Worm (Caenorhabditis elegans) whole organism, L4 larva: ENCODE measurements around the gene B0432.14.

ENCODE experiments used
- D1046.2 ChIP-seq: fragments of 200-800 bp; sonication (Bioruptor generic); IDR thresholded peaks from 2 replicates; pipeline ENCODE4 v1.3.6; 2022; ENCODE audit warnings: missing genetic modification characterization, missing compliant biosample characterization
- F44E2.7 ChIP-seq: fragments of 200-800 bp; sonication (Bioruptor generic); IDR thresholded peaks from 2 replicates; pipeline ENCODE4 v2.1.2; 2022; ENCODE audit warnings: missing genetic modification characterization, missing compliant biosample characterization
- F49E8.2 ChIP-seq: sonication (generic microtip); optimal IDR thresholded peaks from 2 replicates; lab custom pipeline; 2016; ENCODE audit warnings: missing compliant biosample characterization, mild to moderate bottlenecking, missing genetic modification characterization, borderline replicate concordance
- T20F7.1 ChIP-seq: fragments of 200-800 bp; sonication (Bioruptor generic); optimal IDR thresholded peaks from 2 replicates; lab custom pipeline; 2018; ENCODE audit warnings: mild to moderate bottlenecking, missing genetic modification characterization, missing compliant biosample characterization
- Y105C5A.15 ChIP-seq: fragments of 200-800 bp; sonication (Bioruptor generic); IDR thresholded peaks from 2 replicates; pipeline ENCODE4 v1.3.6; 2022; ENCODE audit warnings: missing genetic modification characterization, missing compliant biosample characterization
- Y48G9A.11 ChIP-seq: fragments of 200-800 bp; sonication (Bioruptor generic); IDR thresholded peaks from 2 replicates; pipeline ENCODE4 v1.3.6; 2022; ENCODE audit warnings: missing genetic modification reagents, missing genetic modification characterization, missing compliant biosample characterization
- Y5F2A.4 ChIP-seq: fragments of 200-800 bp; sonication (Bioruptor generic); optimal IDR thresholded peaks from 2 replicates; lab custom pipeline; 2018; ENCODE audit warnings: mild to moderate bottlenecking, missing genetic modification characterization, missing compliant biosample characterization
- Y75B8A.6 ChIP-seq: fragments of 200-800 bp; sonication (Bioruptor generic); IDR thresholded peaks from 2 replicates; pipeline ENCODE4 v1.3.6; 2022; ENCODE audit warnings: missing genetic modification reagents, missing genetic modification characterization, missing compliant biosample characterization
- ZK546.5 ChIP-seq, 2 experiments: sonication (generic microtip); optimal IDR thresholded peaks; 2 replicates each; lab custom pipeline; 2017; ENCODE audit warnings: missing biosample characterization in 2 of 2, missing genetic modification characterization in 2 of 2
- ama-1 ChIP-seq: fragments of 150-350 bp; optimal IDR thresholded peaks from 2 replicates; lab custom pipeline; 2014; ENCODE audit warnings: inconsistent platforms, mixed read lengths
- arid-1 ChIP-seq: fragments of 200-800 bp; sonication (Bioruptor generic); conservative IDR thresholded peaks from 2 replicates; pipeline ENCODE4 v1.3.6; 2022; ENCODE audit warnings: missing genetic modification reagents, missing genetic modification characterization, missing compliant biosample characterization
- attf-4 ChIP-seq: sonication (generic microtip); optimal IDR thresholded peaks from 3 replicates; lab custom pipeline; 2017; ENCODE audit warnings: missing biosample characterization, missing genetic modification characterization
- ceh-20 ChIP-seq: fragments of 200-800 bp; sonication (Bioruptor generic); IDR thresholded peaks from 2 replicates; pipeline ENCODE4 v1.3.6; 2022; ENCODE audit warnings: missing genetic modification reagents, missing genetic modification characterization, missing compliant biosample characterization
- ceh-32 ChIP-seq: sonication (generic microtip); optimal IDR thresholded peaks from 2 replicates; lab custom pipeline; 2016; ENCODE audit warnings: mild to moderate bottlenecking, missing genetic modification characterization, missing compliant biosample characterization; ENCODE audit not compliant: poor library complexity
- ceh-62 ChIP-seq: sonication (generic microtip); optimal IDR thresholded peaks from 2 replicates; lab custom pipeline; 2017; ENCODE audit warnings: missing biosample characterization, missing genetic modification characterization
- ces-1 ChIP-seq: fragments of 150-350 bp; sonication (generic microtip); optimal IDR thresholded peaks from 4 replicates; lab custom pipeline; 2014; ENCODE audit warnings: missing biosample characterization, missing genetic modification reagents, missing genetic modification characterization
- ctbp-1 ChIP-seq: fragments of 200-800 bp; sonication (Bioruptor generic); IDR thresholded peaks from 2 replicates; pipeline ENCODE4 v1.3.6; 2022; ENCODE audit warnings: missing genetic modification reagents, missing genetic modification characterization, missing compliant biosample characterization
- daf-12 ChIP-seq: fragments of 150-350 bp; optimal IDR thresholded peaks from 2 replicates; lab custom pipeline; 2014; ENCODE audit warnings: missing biosample characterization, missing genetic modification reagents, missing genetic modification characterization
- daf-19 ChIP-seq: fragments of 200-800 bp; sonication (Bioruptor generic); conservative IDR thresholded peaks from 2 replicates; pipeline ENCODE4 v1.3.6; 2022; ENCODE audit warnings: missing genetic modification characterization, missing compliant biosample characterization
- dmd-6 ChIP-seq: fragments of 200-800 bp; sonication (Bioruptor generic); IDR thresholded peaks from 2 replicates; pipeline ENCODE4 v1.3.6; 2022; ENCODE audit warnings: missing genetic modification reagents, missing genetic modification characterization, missing compliant biosample characterization
- dmd-9 ChIP-seq: fragments of 200-800 bp; sonication (Bioruptor generic); IDR thresholded peaks from 2 replicates; pipeline ENCODE4 v1.3.6; 2022; ENCODE audit warnings: missing genetic modification reagents, missing genetic modification characterization, missing compliant biosample characterization
- dpl-1 ChIP-seq: fragments of 150-350 bp; optimal IDR thresholded peaks from 2 replicates; lab custom pipeline; 2014; ENCODE audit warnings: missing biosample characterization, missing genetic modification reagents, missing genetic modification characterization
- dve-1 ChIP-seq: sonication (generic microtip); optimal IDR thresholded peaks from 2 replicates; lab custom pipeline; 2017; ENCODE audit warnings: antibody characterized with exemption, mild to moderate bottlenecking, missing genetic modification characterization, missing compliant biosample characterization; ENCODE audit not compliant: insufficient read depth
- egl-27 ChIP-seq: sonication (generic microtip); optimal IDR thresholded peaks from 3 replicates; lab custom pipeline; 2017; ENCODE audit warnings: missing biosample characterization, missing genetic modification reagents, missing genetic modification characterization
- hlh-11 ChIP-seq: fragments of 200-800 bp; sonication (Bioruptor generic); optimal IDR thresholded peaks from 2 replicates; lab custom pipeline; 2018; ENCODE audit warnings: mild to moderate bottlenecking, missing genetic modification characterization, missing compliant biosample characterization
- hmg-1.1 ChIP-seq: fragments of 200-800 bp; sonication (Bioruptor generic); IDR thresholded peaks from 2 replicates; pipeline ENCODE4 v1.3.6; 2022; ENCODE audit warnings: missing genetic modification reagents, missing genetic modification characterization, missing compliant biosample characterization
- lin-1 ChIP-seq: fragments of 200-800 bp; sonication (Bioruptor generic); IDR thresholded peaks from 2 replicates; pipeline ENCODE4 v1.3.6; 2022; ENCODE audit warnings: missing genetic modification reagents, missing genetic modification characterization, missing compliant biosample characterization
- lin-15B ChIP-seq: fragments of 150-350 bp; sonication (generic microtip); optimal IDR thresholded peaks from 3 replicates; lab custom pipeline; 2014; ENCODE audit warnings: missing biosample characterization, missing genetic modification characterization
- lin-38 ChIP-seq: fragments of 200-800 bp; sonication (Bioruptor generic); IDR thresholded peaks from 2 replicates; pipeline ENCODE4 v1.3.6; 2022; ENCODE audit warnings: missing genetic modification reagents, missing genetic modification characterization, missing compliant biosample characterization
- lin-39 ChIP-seq: fragments of 150-350 bp; optimal IDR thresholded peaks from 2 replicates; lab custom pipeline; 2014; ENCODE audit warnings: missing biosample characterization, missing genetic modification reagents, missing genetic modification characterization
- madf-5 ChIP-seq, 2 experiments: fragments of 200-800 bp; sonication (Bioruptor generic); IDR thresholded peaks; 2 replicates each; pipeline ENCODE4 v1.3.6; 2022; ENCODE audit warnings: missing compliant biosample characterization in 2 of 2, missing genetic modification characterization in 2 of 2
- madf-9 ChIP-seq: fragments of 200-800 bp; sonication (Bioruptor generic); conservative IDR thresholded peaks from 2 replicates; pipeline ENCODE4 v1.3.6; 2022; ENCODE audit warnings: missing genetic modification reagents, missing genetic modification characterization, missing compliant biosample characterization
- nhr-11 ChIP-seq: fragments of 150-350 bp; optimal IDR thresholded peaks from 2 replicates; lab custom pipeline; 2014; ENCODE audit warnings: missing biosample characterization, missing genetic modification characterization
- nhr-237 ChIP-seq: sonication (generic microtip); optimal IDR thresholded peaks from 2 replicates; lab custom pipeline; 2017; ENCODE audit warnings: missing biosample characterization, missing genetic modification characterization
- nhr-25 ChIP-seq: sonication (generic microtip); optimal IDR thresholded peaks from 2 replicates; lab custom pipeline; 2017; ENCODE audit warnings: missing genetic modification characterization, mild to moderate bottlenecking, missing compliant biosample characterization, antibody characterized with exemption, moderate library complexity, borderline replicate concordance; ENCODE audit not compliant: insufficient read depth
- nhr-28 ChIP-seq: fragments of 150-350 bp; optimal IDR thresholded peaks from 2 replicates; lab custom pipeline; 2014; ENCODE audit warnings: missing biosample characterization, missing genetic modification characterization
- nhr-77 ChIP-seq: fragments of 150-350 bp; optimal IDR thresholded peaks from 2 replicates; lab custom pipeline; 2014; ENCODE audit warnings: missing biosample characterization, missing genetic modification characterization
- pha-4 ChIP-seq, 2 experiments: fragments of 150-350 bp in 1 of 2; fragments of 200-800 bp in 1 of 2; sonication (Bioruptor generic) in 1 of 2; IDR thresholded peaks in 1 of 2; optimal IDR thresholded peaks in 1 of 2; 2 replicates each; pipeline versions ENCODE4 v1.3.6 to Lab custom; 2014 to 2022; ENCODE audit warnings: missing genetic modification characterization in 2 of 2, missing genetic modification reagents in 2 of 2, missing biosample characterization in 1 of 2, missing compliant biosample characterization in 1 of 2
- pqm-1 ChIP-seq: sonication (generic microtip); optimal IDR thresholded peaks from 2 replicates; lab custom pipeline; 2017; ENCODE audit warnings: missing biosample characterization, missing genetic modification characterization
- rbr-2 ChIP-seq: sonication (generic microtip); optimal IDR thresholded peaks from 2 replicates; lab custom pipeline; 2016; ENCODE audit warnings: missing genotype, missing genetic modification characterization, missing compliant biosample characterization
- skn-1 ChIP-seq: fragments of 150-350 bp; optimal IDR thresholded peaks from 2 replicates; lab custom pipeline; 2014; ENCODE audit warnings: missing biosample characterization, missing genetic modification characterization
- spr-3 ChIP-seq: fragments of 200-800 bp; sonication (Bioruptor generic); optimal IDR thresholded peaks from 2 replicates; lab custom pipeline; 2018; ENCODE audit warnings: mild to moderate bottlenecking, missing genetic modification characterization, missing compliant biosample characterization
- unc-130 ChIP-seq: sonication (generic microtip); optimal IDR thresholded peaks from 2 replicates; lab custom pipeline; 2016; ENCODE audit warnings: missing genetic modification reagents, missing genetic modification characterization, missing compliant biosample characterization
- unc-62 ChIP-seq, 3 experiments: fragments of 150-350 bp in 1 of 3; sonication (generic microtip); optimal IDR thresholded peaks in 2 of 3; peaks in 1 of 3; 1 replicate in 1 of 3; 2 replicates in 2 of 3; lab custom pipeline; 2014 to 2017; ENCODE audit warnings: missing biosample characterization in 3 of 3, missing genetic modification characterization in 3 of 3, missing genetic modification reagents in 3 of 3, missing genotype in 1 of 3
- vab-7 ChIP-seq: fragments of 200-800 bp; sonication (Bioruptor generic); IDR thresholded peaks from 2 replicates; pipeline ENCODE4 v1.3.6; 2022; ENCODE audit warnings: missing genetic modification reagents, missing genetic modification characterization, missing compliant biosample characterization
- zag-1 ChIP-seq: fragments of 150-350 bp; optimal IDR thresholded peaks from 2 replicates; lab custom pipeline; 2014; ENCODE audit warnings: missing biosample characterization, missing genetic modification characterization
- zfp-3 ChIP-seq: fragments of 200-800 bp; sonication (Bioruptor generic); conservative IDR thresholded peaks from 2 replicates; pipeline ENCODE4 v1.3.6; 2022; ENCODE audit warnings: missing genetic modification reagents, missing genetic modification characterization, missing compliant biosample characterization
- zip-11 ChIP-seq: fragments of 200-800 bp; sonication (Bioruptor generic); IDR thresholded peaks from 2 replicates; pipeline ENCODE4 v1.3.6; 2022; ENCODE audit warnings: missing genetic modification characterization, missing compliant biosample characterization
- ztf-7 ChIP-seq: fragments of 150-350 bp; optimal IDR thresholded peaks from 2 replicates; lab custom pipeline; 2014; ENCODE audit warnings: missing biosample characterization, missing genetic modification characterization

B0432.14 gene

ce11 chrII:240043-240442 is 24.1 kb upstream of the B0432.14 start (continued):
- no peak for TF ChIP-seq attf-4 (tag; lab: Kevin White, UChicago)
- TF ChIP-seq F44E2.7 (GFP tag; lab: Robert Waterston, UW): no peak
- peak; percentile 48 for TF ChIP-seq dve-1 (tag; lab: Kevin White, UChicago)
- TF ChIP-seq daf-19: no peak
- no peak for TF ChIP-seq dpl-1 (GFP tag; lab: Kevin White, UChicago)
- peak; percentile 43 for TF ChIP-seq nhr-77 (tag; lab: Kevin White, UChicago)
- TF ChIP-seq Y105C5A.15 (GFP tag; lab: Robert Waterston, UW): no peak
- TF ChIP-seq dmd-6 (GFP tag; lab: Robert Waterston, UW): peak; percentile 62
- peak; percentile 56 for TF ChIP-seq lin-38 (GFP tag; lab: Robert Waterston, UW)
- TF ChIP-seq zfp-3 (GFP tag; lab: Robert Waterston, UW): no peak
- no peak for TF ChIP-seq daf-12
- TF ChIP-seq ama-1 (lab: Kevin White, UChicago): no peak
- TF ChIP-seq zip-11: no peak
- no peak for TF ChIP-seq unc-130 (GFP tag; lab: Kevin White, UChicago)
- TF ChIP-seq madf-9 (GFP tag; lab: Robert Waterston, UW): no peak
- TF ChIP-seq F49E8.2: no peak
- TF ChIP-seq Y48G9A.11 (GFP tag; lab: Robert Waterston, UW): no peak
- no peak for TF ChIP-seq spr-3 (GFP tag; lab: Kevin White, UChicago)
- TF ChIP-seq nhr-237: no peak
- TF ChIP-seq nhr-25 (tag; lab: Kevin White, UChicago): no peak
- no peak for TF ChIP-seq lin-15B (tag; lab: Kevin White, UChicago)
- TF ChIP-seq nhr-28 (tag; lab: Kevin White, UChicago): peak; percentile 73
- no peak for TF ChIP-seq madf-5 (GFP tag; IDR thresholded peaks at IDR 0.05; lab: Robert Waterston, UW)
- no peak for TF ChIP-seq nhr-11 (tag; lab: Kevin White, UChicago)
- TF ChIP-seq Y5F2A.4 (GFP tag; lab: Kevin White, UChicago): no peak
- no peak for TF ChIP-seq ceh-62 (tag; lab: Kevin White, UChicago)
- TF ChIP-seq ceh-32 (tag; lab: Kevin White, UChicago): no peak
- TF ChIP-seq hmg-1.1 (GFP tag; lab: Robert Waterston, UW): no peak
- peak; percentile 100 for TF ChIP-seq pqm-1
- no peak for TF ChIP-seq D1046.2 (GFP tag; lab: Robert Waterston, UW)
- peak; percentile 25 for TF ChIP-seq hlh-11
- no peak for TF ChIP-seq T20F7.1 (GFP tag; lab: Kevin White, UChicago)
- TF ChIP-seq arid-1 (GFP tag; lab: Robert Waterston, UW): no peak
- TF ChIP-seq, all 104 proteins: peak for 9

DNA sequence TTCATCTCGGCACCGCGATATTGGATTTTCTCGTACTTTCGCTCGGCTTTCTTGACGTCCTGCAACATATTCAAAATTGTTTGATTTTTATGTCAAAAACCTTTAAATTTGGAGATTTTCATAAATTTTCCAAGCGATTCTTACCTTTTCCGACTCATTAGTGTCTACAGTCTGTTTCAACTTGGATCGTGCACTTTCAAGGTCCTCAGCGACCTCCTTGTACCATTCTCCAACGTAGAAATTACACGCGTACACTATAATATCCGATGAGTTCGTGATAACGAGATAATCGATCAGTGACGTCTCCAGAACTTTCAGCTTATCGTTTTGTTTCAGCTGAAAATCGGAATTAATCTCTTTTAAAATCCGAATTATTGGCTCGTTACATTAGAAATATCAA is 16.4 kb upstream of the B0432.14 start:
- TF ChIP-seq dmd-6 (GFP tag; lab: Robert Waterston, UW) (no peak), Y75B8A.6 (no peak), unc-62 (GFP tag; optimal IDR thresholded peaks at IDR 0.05 in 1 of 2; lab: Kevin White, UChicago) (peak in 1 of 2 experiments; percentile 94), unc-62 (tag; optimal IDR thresholded peaks at IDR 0.05; lab: Kevin White, UChicago) (no peak), ces-1 (GFP tag; lab: Kevin White, UChicago) (no peak), egl-27 (tag; lab: Kevin White, UChicago) (no peak), rbr-2 (tag; lab: Kevin White, UChicago) (no peak)

- peak; percentile 50 for TF ChIP-seq zag-1 (tag; lab: Kevin White, UChicago)
- TF ChIP-seq skn-1 (tag; lab: Kevin White, UChicago): peak; percentile 32
- 0 out of 2 replicates have a peak, but pooled peaks have one; percentile 41 for TF ChIP-seq lin-1
- TF ChIP-seq ctbp-1 (GFP tag; lab: Robert Waterston, UW): peak; percentile 78
- TF ChIP-seq dmd-9 (GFP tag; lab: Robert Waterston, UW): peak; percentile 87; the same call in 1 of the 2 replicates
- TF ChIP-seq Y105C5A.15 (GFP tag; lab: Robert Waterston, UW): no peak
- peak in 1 of 2 experiments; percentile 48 for TF ChIP-seq ZK546.5 (tag; optimal IDR thresholded peaks at IDR 0.05; lab: Kevin White, UChicago)
- TF ChIP-seq dpl-1 (GFP tag; lab: Kevin White, UChicago): peak; percentile 92
- no peak for TF ChIP-seq lin-39 (tag; lab: Kevin White, UChicago)
- peak; percentile 84 for TF ChIP-seq vab-7
- peak; percentile 89 for TF ChIP-seq ceh-20 (GFP tag; lab: Robert Waterston, UW)
- peak; percentile 77 for TF ChIP-seq pha-4 (GFP tag; IDR thresholded peaks at IDR 0.05; lab: Robert Waterston, UW)
- TF ChIP-seq pha-4 (tag; optimal IDR thresholded peaks at IDR 0.05; lab: Kevin White, UChicago): no peak
- TF ChIP-seq ztf-7 (tag; lab: Kevin White, UChicago): peak; percentile 44
Measured at ce11 chrII:255124-255523, 9.0 kb upstream of the B0432.14 start.
